Fruit fly (Drosophila melanogaster) whole organism, embryonic: Measurements from ENCODE around the gene pyx.
A peak's percentile ranks its signal among the peaks of the same experiment; 100 is the strongest.

Experiments
- CG3726 ChIP-seq: fragments of 200-800 bp; sonication (Bioruptor generic); IDR thresholded peaks from 3 replicates; pipeline ENCODE4, ENCODE4 v1.3.6; 2022; ENCODE audit warnings: missing biosample characterization, missing genetic modification characterization
- CG3995 ChIP-seq: fragments of 200-800 bp; sonication (Bioruptor generic); optimal IDR thresholded peaks from 3 replicates; lab custom pipeline; 2016; ENCODE audit warnings: missing biosample characterization, missing genetic modification characterization
- CG8478 ChIP-seq: fragments of >200 bp; optimal IDR thresholded peaks from 2 replicates; lab custom pipeline; 2018
- NFAT ChIP-seq: fragments of 200-800 bp; sonication (Bioruptor generic); IDR thresholded peaks from 2 replicates; pipeline ENCODE4 v1.3.6; 2022; ENCODE audit warnings: missing biosample characterization, missing genetic modification characterization
- Oli ChIP-seq: fragments of 200-800 bp; sonication (Bioruptor generic); optimal IDR thresholded peaks from 2 replicates; lab custom pipeline; 2018; ENCODE audit warnings: missing biosample characterization, mild to moderate bottlenecking, missing genetic modification characterization, moderate library complexity
- YL-1 ChIP-seq: fragments of 200-800 bp; sonication (Bioruptor generic); optimal IDR thresholded peaks from 3 replicates; lab custom pipeline; 2017; ENCODE audit warnings: missing biosample characterization, mild to moderate bottlenecking, missing genetic modification characterization
- chinmo ChIP-seq: fragments of 200-800 bp; sonication (Bioruptor generic); IDR thresholded peaks from 4 replicates; pipeline ENCODE4 v1.3.6; 2022; ENCODE audit warnings: missing biosample characterization, missing genetic modification characterization; ENCODE audit not compliant: partially characterized antibody
- lov ChIP-seq, 2 experiments: fragments of 200-800 bp in 1 of 2; fragments of >200 bp in 1 of 2; sonication (Bioruptor generic) in 1 of 2; IDR thresholded peaks in 1 of 2; optimal IDR thresholded peaks in 1 of 2; 2 replicates in 1 of 2; 3 replicates in 1 of 2; pipeline versions ENCODE4 v1.3.6 to Lab custom; 2017 to 2022; ENCODE audit warnings: missing biosample characterization in 1 of 2, missing genetic modification characterization in 1 of 2
- sisA ChIP-seq: fragments of 200-800 bp; sonication (Bioruptor generic); IDR thresholded peaks from 2 replicates; pipeline ENCODE4 v1.3.6; 2022; ENCODE audit warnings: missing biosample characterization, missing genetic modification characterization

DNA sequence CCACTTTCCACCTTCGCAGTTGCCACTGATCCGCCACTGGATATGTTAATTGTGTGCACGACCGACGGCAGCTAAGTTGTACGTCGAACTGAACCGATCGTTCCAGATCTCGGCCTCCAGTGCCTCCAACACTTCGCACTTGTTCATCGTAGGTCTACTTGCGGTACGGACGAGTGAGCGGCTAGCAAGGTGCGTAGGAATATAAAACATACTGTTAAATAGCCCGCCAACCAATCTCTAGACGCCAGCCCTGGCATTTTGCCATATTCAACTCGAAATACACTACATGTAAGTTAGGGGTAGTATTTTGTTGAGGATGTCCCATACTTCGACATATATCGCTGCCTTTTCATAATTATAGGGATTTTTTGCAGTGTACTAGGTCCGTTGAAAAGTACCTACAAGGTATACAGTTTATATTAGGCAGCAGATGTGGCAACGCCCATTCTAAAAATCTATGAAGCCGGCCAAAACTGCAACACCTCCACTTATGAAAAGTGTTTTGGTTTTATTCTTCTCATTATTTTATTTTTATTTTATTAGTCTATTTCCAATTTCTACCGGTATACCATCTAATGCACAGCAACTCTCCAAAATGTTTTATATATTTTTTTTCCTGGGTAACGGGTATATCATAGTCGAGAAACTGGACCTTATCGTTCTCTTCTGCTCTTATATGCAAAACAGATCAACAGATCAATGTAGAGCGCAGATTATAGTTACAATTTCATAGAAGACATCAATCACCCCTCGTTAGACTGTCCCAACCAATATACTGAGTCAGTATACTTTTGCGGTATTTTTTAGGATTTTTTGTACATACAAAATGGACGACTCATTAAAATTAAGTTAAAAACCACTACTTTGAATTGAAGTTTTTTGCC is at the start of gene pyx, which contains the start of gene CG33229:
- TF ChIP-seq lov (optimal IDR thresholded peaks at IDR 0.05; lab: Kevin White, UChicago) = no peak
- no peak for TF ChIP-seq lov (GFP tag; IDR thresholded peaks at IDR 0.05; lab: Robert Waterston, UW)
- TF ChIP-seq Oli = peak; percentile 87
- TF ChIP-seq CG3726 = 0 out of 3 replicates have a peak, but pooled peaks have one; percentile 56
- TF ChIP-seq sisA = peak; percentile 79
- peak; percentile 89 for TF ChIP-seq NFAT (GFP tag; lab: Robert Waterston, UW)
- no peak for TF ChIP-seq chinmo (GFP tag; lab: Robert Waterston, UW)
- no peak for TF ChIP-seq YL-1 (GFP tag; lab: Kevin White, UChicago)
- peak; percentile 43 for TF ChIP-seq CG3995 (GFP tag; lab: Kevin White, UChicago)
- no peak for TF ChIP-seq CG8478 (lab: Kevin White, UChicago)
